Worm (Caenorhabditis elegans) whole organism, L1 larva: ENCODE data around the gene C37C3.1.

Source experiments
- ceh-82 ChIP-seq, 3 experiments: fragments of 150-350 bp in 1 of 3; sonication (generic microtip) in 2 of 3; optimal IDR thresholded peaks; 2 replicates each; lab custom pipeline; 2014 to 2017; ENCODE audit warnings: missing biosample characterization in 3 of 3, missing genetic modification characterization in 3 of 3
- ceh-88 ChIP-seq: fragments of 200-800 bp; sonication (Bioruptor generic); IDR thresholded peaks from 2 replicates; pipeline ENCODE4 v1.3.6; 2022; ENCODE audit warnings: missing genetic modification characterization, missing compliant biosample characterization
- elt-3 ChIP-seq, 6 experiments: fragments of 150-350 bp in 1 of 6; sonication (generic microtip); optimal IDR thresholded peaks; 2 replicates each; lab custom pipeline; 2017 to 2018; ENCODE audit warnings: missing biosample characterization in 6 of 6, missing genetic modification characterization in 6 of 6, inconsistent platforms in 1 of 6
- ets-5 ChIP-seq: fragments of 200-800 bp; sonication (Bioruptor generic); IDR thresholded peaks from 2 replicates; pipeline ENCODE4 v1.3.6; 2022; ENCODE audit warnings: missing genetic modification characterization, missing compliant biosample characterization
- fkh-10 ChIP-seq: sonication (generic microtip); optimal IDR thresholded peaks from 2 replicates; lab custom pipeline; 2017; ENCODE audit warnings: missing biosample characterization, missing genetic modification reagents, missing genetic modification characterization
- hpl-2 ChIP-seq: fragments of 150-350 bp; optimal IDR thresholded peaks from 2 replicates; lab custom pipeline; 2014; ENCODE audit warnings: missing biosample characterization, missing genetic modification reagents, missing genetic modification characterization
- lin-14 ChIP-seq: fragments of 200-800 bp; sonication (Bioruptor generic); optimal IDR thresholded peaks from 2 replicates; lab custom pipeline; 2018; ENCODE audit warnings: mild to moderate bottlenecking, missing genetic modification characterization, moderate library complexity, missing compliant biosample characterization
- lin-39 ChIP-seq: fragments of 150-350 bp; optimal IDR thresholded peaks from 2 replicates; lab custom pipeline; 2014; ENCODE audit warnings: missing biosample characterization, missing genetic modification reagents, missing genetic modification characterization
- lsy-2 ChIP-seq, 2 experiments: fragments of 150-350 bp; optimal IDR thresholded peaks; 2 replicates each; lab custom pipeline; 2014; ENCODE audit warnings: missing biosample characterization in 2 of 2, missing genetic modification characterization in 2 of 2
- nhr-237 ChIP-seq: fragments of 150-350 bp; optimal IDR thresholded peaks from 2 replicates; lab custom pipeline; 2014; ENCODE audit warnings: missing biosample characterization, missing genetic modification characterization
- nhr-76 ChIP-seq: sonication (generic microtip); optimal IDR thresholded peaks from 2 replicates; lab custom pipeline; 2017; ENCODE audit warnings: missing biosample characterization, missing genetic modification characterization
- skn-1 ChIP-seq: fragments of 150-350 bp; optimal IDR thresholded peaks from 2 replicates; lab custom pipeline; 2014; ENCODE audit warnings: missing biosample characterization, missing genetic modification characterization
- snpc-4 ChIP-seq: fragments of 150-350 bp; optimal IDR thresholded peaks from 2 replicates; lab custom pipeline; 2014; ENCODE audit warnings: missing biosample characterization, missing genetic modification characterization
- ztf-4 ChIP-seq: fragments of 150-350 bp; optimal IDR thresholded peaks from 2 replicates; lab custom pipeline; 2014; ENCODE audit warnings: missing biosample characterization, missing genetic modification characterization

DNA sequence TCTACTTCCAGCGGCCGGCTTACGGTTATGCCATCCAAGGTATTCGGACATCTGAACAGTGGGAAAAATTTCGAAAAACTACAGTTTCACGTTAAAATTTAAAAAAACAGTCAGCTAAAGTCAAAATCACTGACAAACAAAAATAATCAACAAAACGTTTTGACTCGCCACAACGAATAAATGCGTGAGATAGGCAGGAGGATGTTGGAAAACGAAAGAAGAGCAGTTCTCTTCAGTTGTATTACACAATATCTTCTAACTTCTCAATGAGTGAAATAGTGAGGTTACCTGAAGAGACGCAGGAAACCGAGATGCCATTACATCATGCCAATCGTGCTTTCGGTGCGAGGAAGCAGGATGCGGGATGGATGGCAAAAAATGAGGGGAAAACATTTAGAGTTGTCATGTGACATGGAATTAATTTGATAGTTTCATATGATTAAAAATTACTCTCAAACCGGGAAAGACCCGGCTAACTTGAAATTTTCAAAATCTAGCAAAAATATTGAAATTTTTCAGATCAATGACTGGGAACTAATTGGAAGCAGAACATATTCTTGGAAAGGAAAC is 36.1 kb downstream of the C37C3.1 start, which contains the start of gene F40A3.6:
- TF ChIP-seq elt-3 (tag; optimal IDR thresholded peaks at IDR 0.05; lab: Kevin White, UChicago) (no peak), ceh-82 (tag; optimal IDR thresholded peaks at IDR 0.05; lab: Kevin White, UChicago) (no peak), lin-39 (tag; lab: Kevin White, UChicago) (peak; percentile 41), fkh-10 (no peak), ets-5 (GFP tag; lab: Robert Waterston, UW) (no peak), ztf-4 (tag; lab: Kevin White, UChicago) (peak; percentile 40), lsy-2 (tag; optimal IDR thresholded peaks at IDR 0.05; lab: Kevin White, UChicago) (peak; percentile 39 to 41), snpc-4 (tag; lab: Kevin White, UChicago) (no peak), nhr-76 (tag; lab: Kevin White, UChicago) (no peak), skn-1 (tag; lab: Kevin White, UChicago) (no peak), nhr-237 (tag; lab: Kevin White, UChicago) (no peak), hpl-2 (no peak), ceh-88 (GFP tag; lab: Robert Waterston, UW) (no peak), lin-14 (GFP tag; lab: Kevin White, UChicago) (peak; percentile 86)
